Worm (Caenorhabditis elegans) whole organism, L3 larva: ENCODE data around the gene enu-3.1.
"Not testable (repeated sequence)": the region's sequence is repeated elsewhere in the genome, so short reads cannot be mapped to it uniquely, and the experiment has no call there.

Source experiments
- R02D3.7 ChIP-seq: fragments of 150-350 bp; optimal IDR thresholded peaks from 2 replicates; lab custom pipeline; 2014; ENCODE audit warnings: missing biosample characterization, missing genetic modification characterization
- ama-1 ChIP-seq: fragments of 150-350 bp; optimal IDR thresholded peaks from 2 replicates; lab custom pipeline; 2018
- ceh-16 ChIP-seq: sonication (generic microtip); optimal IDR thresholded peaks from 2 replicates; lab custom pipeline; 2017; ENCODE audit warnings: missing biosample characterization, missing genetic modification characterization
- ceh-28 ChIP-seq: fragments of 150-350 bp; optimal IDR thresholded peaks from 2 replicates; lab custom pipeline; 2014; ENCODE audit warnings: missing biosample characterization, missing genetic modification reagents, missing genetic modification characterization
- ceh-9 ChIP-seq: sonication (generic microtip); optimal IDR thresholded peaks from 2 replicates; lab custom pipeline; 2018; ENCODE audit warnings: missing biosample characterization, missing genetic modification characterization
- daf-12 ChIP-seq: fragments of 150-350 bp; optimal IDR thresholded peaks from 2 replicates; lab custom pipeline; 2014; ENCODE audit warnings: missing biosample characterization, missing genetic modification reagents, missing genetic modification characterization
- egl-27 ChIP-seq: sonication (generic microtip); optimal IDR thresholded peaks from 4 replicates; lab custom pipeline; 2017; ENCODE audit warnings: missing biosample characterization, missing genetic modification reagents, missing genetic modification characterization
- elt-1 ChIP-seq: fragments of 150-350 bp; optimal IDR thresholded peaks from 2 replicates; lab custom pipeline; 2014; ENCODE audit warnings: missing biosample characterization, missing genetic modification characterization
- elt-2 ChIP-seq: sonication (generic microtip); optimal IDR thresholded peaks from 2 replicates; lab custom pipeline; 2016; ENCODE audit warnings: missing genetic modification reagents, mild to moderate bottlenecking, missing genetic modification characterization, missing compliant biosample characterization
- elt-3 ChIP-seq, 3 experiments: fragments of 150-350 bp in 1 of 3; sonication (generic microtip) in 2 of 3; optimal IDR thresholded peaks; 2 replicates in 2 of 3; 4 replicates in 1 of 3; lab custom pipeline; 2014 to 2017; ENCODE audit warnings: missing biosample characterization in 3 of 3, missing genetic modification characterization in 3 of 3
- fkh-10 ChIP-seq: sonication (generic microtip); optimal IDR thresholded peaks from 2 replicates; lab custom pipeline; 2017; ENCODE audit warnings: missing biosample characterization, missing genetic modification reagents, missing genetic modification characterization
- fkh-2 ChIP-seq: fragments of 150-350 bp; optimal IDR thresholded peaks from 2 replicates; lab custom pipeline; 2014; ENCODE audit warnings: missing biosample characterization, missing genetic modification reagents, missing genetic modification characterization
- fos-1 ChIP-seq: fragments of 150-350 bp; optimal IDR thresholded peaks from 2 replicates; lab custom pipeline; 2014; ENCODE audit warnings: missing biosample characterization, missing genetic modification characterization
- lin-15B ChIP-seq: fragments of 150-350 bp; optimal IDR thresholded peaks from 2 replicates; lab custom pipeline; 2014; ENCODE audit warnings: missing biosample characterization, missing genetic modification characterization
- lin-39 ChIP-seq: fragments of 150-350 bp; optimal IDR thresholded peaks from 2 replicates; lab custom pipeline; 2018; ENCODE audit warnings: missing biosample characterization, missing genetic modification reagents, missing genetic modification characterization
- mdl-1 ChIP-seq: fragments of 150-350 bp; optimal IDR thresholded peaks from 2 replicates; lab custom pipeline; 2014; ENCODE audit warnings: missing biosample characterization, missing genetic modification characterization
- mml-1 ChIP-seq: fragments of 150-350 bp; sonication (generic microtip); optimal IDR thresholded peaks from 3 replicates; lab custom pipeline; 2014; ENCODE audit warnings: missing biosample characterization, missing genetic modification characterization
- nfya-1 ChIP-seq: sonication (generic microtip); optimal IDR thresholded peaks from 2 replicates; lab custom pipeline; 2017; ENCODE audit warnings: missing genetic modification characterization, mild to moderate bottlenecking, missing compliant biosample characterization, antibody characterized with exemption, moderate library complexity; ENCODE audit not compliant: insufficient read depth
- nhr-11 ChIP-seq: fragments of 150-350 bp; optimal IDR thresholded peaks from 2 replicates; lab custom pipeline; 2014; ENCODE audit warnings: missing biosample characterization, missing genetic modification characterization
- nhr-12 ChIP-seq: fragments of 150-350 bp; optimal IDR thresholded peaks from 2 replicates; lab custom pipeline; 2014; ENCODE audit warnings: missing biosample characterization, missing genetic modification characterization
- nhr-23 ChIP-seq: fragments of 150-350 bp; optimal IDR thresholded peaks from 2 replicates; lab custom pipeline; 2014; ENCODE audit warnings: missing biosample characterization, missing genetic modification reagents, missing genetic modification characterization
- nhr-237 ChIP-seq: fragments of 150-350 bp; optimal IDR thresholded peaks from 2 replicates; lab custom pipeline; 2014; ENCODE audit warnings: missing biosample characterization, missing genetic modification characterization
- nhr-28 ChIP-seq: fragments of 150-350 bp; optimal IDR thresholded peaks from 2 replicates; lab custom pipeline; 2014; ENCODE audit warnings: missing biosample characterization, missing genetic modification characterization
- nhr-67 ChIP-seq: fragments of 150-350 bp; optimal IDR thresholded peaks from 2 replicates; lab custom pipeline; 2014; ENCODE audit warnings: missing biosample characterization, missing genetic modification characterization
- nhr-76 ChIP-seq: fragments of 150-350 bp; sonication (generic microtip); optimal IDR thresholded peaks from 5 replicates; lab custom pipeline; 2014; ENCODE audit warnings: missing biosample characterization, missing genetic modification characterization
- nhr-77 ChIP-seq: fragments of 150-350 bp; optimal IDR thresholded peaks from 2 replicates; lab custom pipeline; 2014; ENCODE audit warnings: missing biosample characterization, missing genetic modification characterization
- pha-4 ChIP-seq: fragments of 150-350 bp; optimal IDR thresholded peaks from 2 replicates; lab custom pipeline; 2014; ENCODE audit warnings: missing biosample characterization, missing genetic modification reagents, missing genetic modification characterization
- pqm-1 ChIP-seq: fragments of 150-350 bp; optimal IDR thresholded peaks from 2 replicates; lab custom pipeline; 2017; ENCODE audit warnings: missing biosample characterization, missing genetic modification characterization, inconsistent platforms
- skn-1 ChIP-seq: fragments of 150-350 bp; optimal IDR thresholded peaks from 2 replicates; lab custom pipeline; 2014; ENCODE audit warnings: missing biosample characterization, missing genetic modification characterization
- snpc-4 ChIP-seq: fragments of 150-350 bp; optimal IDR thresholded peaks from 2 replicates; lab custom pipeline; 2014; ENCODE audit warnings: missing biosample characterization, missing genetic modification characterization
- tbx-2 ChIP-seq: sonication (generic microtip); optimal IDR thresholded peaks from 2 replicates; lab custom pipeline; 2016; ENCODE audit warnings: mild to moderate bottlenecking, missing genetic modification characterization, missing compliant biosample characterization
- unc-39 ChIP-seq: sonication (generic microtip); optimal IDR thresholded peaks from 4 replicates; lab custom pipeline; 2017; ENCODE audit warnings: missing biosample characterization, missing genetic modification characterization
- zag-1 ChIP-seq: fragments of 150-350 bp; optimal IDR thresholded peaks from 2 replicates; lab custom pipeline; 2014; ENCODE audit warnings: missing biosample characterization, missing genetic modification characterization
- ztf-11 ChIP-seq: fragments of 150-350 bp; optimal IDR thresholded peaks from 2 replicates; lab custom pipeline; 2014; ENCODE audit warnings: missing biosample characterization, missing genetic modification characterization
- ztf-4 ChIP-seq: fragments of 150-350 bp; optimal IDR thresholded peaks from 2 replicates; lab custom pipeline; 2014; ENCODE audit warnings: missing biosample characterization, missing genetic modification characterization

Gene enu-3.1

DNA sequence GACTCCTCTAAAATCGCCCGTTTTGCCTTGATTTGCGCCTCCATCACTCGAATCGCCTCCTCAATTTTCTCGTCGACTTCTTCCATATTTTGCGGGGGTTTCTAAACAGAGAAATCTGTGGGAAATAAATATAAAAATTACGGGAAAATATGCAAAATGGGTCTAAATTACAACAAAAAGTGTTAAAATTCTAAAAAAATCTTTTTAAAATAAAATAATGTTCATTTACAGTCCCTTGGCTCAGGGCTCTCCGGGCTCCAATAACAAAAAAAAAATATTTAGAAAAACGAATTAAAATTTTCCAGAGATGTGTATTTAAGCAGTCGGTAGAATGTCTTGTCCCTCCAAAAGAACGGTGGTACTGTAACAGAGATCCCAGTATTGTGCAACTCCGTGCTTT, 12.2 kb upstream of the enu-3.1 start, which contains the start of gene M03C11.6:
Gene M03C11.6, minus strand, starts transcription at position 101 of the 400 bp plus-strand sequence.
- TF ChIP-seq mml-1 (tag; lab: Kevin White, UChicago), result no peak
- TF ChIP-seq skn-1 (tag; lab: Kevin White, UChicago), result no peak
- no peak for TF ChIP-seq ztf-4 (tag; lab: Kevin White, UChicago)
- TF ChIP-seq R02D3.7 (tag; lab: Kevin White, UChicago), result no peak
- no peak for TF ChIP-seq nhr-76 (tag; lab: Kevin White, UChicago)
- TF ChIP-seq lin-39 (tag; lab: Kevin White, UChicago), result no peak
- no peak for TF ChIP-seq mdl-1 (tag; lab: Kevin White, UChicago)
- TF ChIP-seq daf-12, result no peak
- no peak for TF ChIP-seq fos-1 (tag; lab: Kevin White, UChicago)
- TF ChIP-seq ztf-11 (tag; lab: Kevin White, UChicago), result no peak
- TF ChIP-seq elt-3 (tag; optimal IDR thresholded peaks at IDR 0.05; lab: Kevin White, UChicago), result no peak
- TF ChIP-seq nhr-11, result no peak
- TF ChIP-seq nhr-28 (tag; lab: Kevin White, UChicago), result no peak
- TF ChIP-seq fkh-2 (tag; lab: Kevin White, UChicago), result no peak
- TF ChIP-seq fkh-10 (GFP tag; lab: Kevin White, UChicago), result no peak
- no peak for TF ChIP-seq egl-27 (tag; lab: Kevin White, UChicago)
- TF ChIP-seq pha-4 (tag; lab: Kevin White, UChicago), result no peak
- no peak for TF ChIP-seq ceh-28
- no peak for TF ChIP-seq ceh-16 (tag; lab: Kevin White, UChicago)

DNA sequence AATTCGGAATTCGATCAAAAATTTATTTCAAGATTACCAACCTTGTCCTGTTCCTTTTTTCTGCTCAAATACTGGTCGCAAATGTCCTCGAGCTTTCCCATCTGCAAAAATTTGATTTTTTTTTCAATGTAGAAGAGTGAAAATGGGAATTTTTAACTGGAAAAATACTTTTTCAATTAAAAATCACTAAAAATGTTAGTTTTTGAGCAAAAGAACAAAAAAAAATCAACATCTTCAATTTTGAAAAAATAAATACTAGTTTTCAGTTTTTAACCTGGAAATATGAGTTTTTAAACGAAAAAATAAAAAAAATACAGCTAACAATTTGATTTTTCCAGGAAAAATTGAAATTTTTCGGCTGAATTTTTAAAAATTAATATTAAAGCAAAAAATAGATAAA, 8.2 kb upstream of the enu-3.1 start, which contains the start of gene prp-3:
Gene prp-3, minus strand, starts transcription at position 101 of the 400 bp plus-strand sequence.
- TF ChIP-seq R02D3.7 (tag; lab: Kevin White, UChicago) (no peak), nhr-12 (tag; lab: Kevin White, UChicago) (no peak), nhr-237 (no peak), ama-1 (no peak)

DNA sequence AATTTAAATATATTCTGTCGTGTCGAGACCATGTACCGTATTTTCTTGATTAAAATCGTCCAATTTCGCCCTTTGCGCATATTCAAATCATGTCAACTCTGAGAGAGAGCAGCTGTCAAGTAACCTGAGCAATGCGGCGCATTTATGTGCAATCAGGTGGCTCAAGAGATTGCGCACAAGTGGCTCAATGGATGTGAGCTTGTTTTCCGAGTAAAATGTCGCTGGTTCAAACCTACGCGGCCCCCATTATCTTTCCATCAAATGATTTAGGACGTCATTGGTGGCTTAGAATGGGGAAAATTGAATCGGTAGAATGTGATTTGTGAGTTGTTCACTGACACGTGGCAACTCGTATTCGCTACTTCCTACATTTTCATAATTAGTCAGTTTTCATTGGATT, 4.0 kb upstream of the enu-3.1 start:
- no peak for TF ChIP-seq elt-2
- no peak for TF ChIP-seq zag-1
- TF ChIP-seq lin-15B, result peak; percentile 12
- peak; percentile 33 for TF ChIP-seq nfya-1
- no peak for TF ChIP-seq unc-39 (tag; lab: Kevin White, UChicago)
- TF ChIP-seq lin-39 (tag; lab: Kevin White, UChicago), result peak; percentile 90
- TF ChIP-seq nhr-23, result no peak
- no peak for TF ChIP-seq nhr-67 (tag; lab: Kevin White, UChicago)

DNA sequence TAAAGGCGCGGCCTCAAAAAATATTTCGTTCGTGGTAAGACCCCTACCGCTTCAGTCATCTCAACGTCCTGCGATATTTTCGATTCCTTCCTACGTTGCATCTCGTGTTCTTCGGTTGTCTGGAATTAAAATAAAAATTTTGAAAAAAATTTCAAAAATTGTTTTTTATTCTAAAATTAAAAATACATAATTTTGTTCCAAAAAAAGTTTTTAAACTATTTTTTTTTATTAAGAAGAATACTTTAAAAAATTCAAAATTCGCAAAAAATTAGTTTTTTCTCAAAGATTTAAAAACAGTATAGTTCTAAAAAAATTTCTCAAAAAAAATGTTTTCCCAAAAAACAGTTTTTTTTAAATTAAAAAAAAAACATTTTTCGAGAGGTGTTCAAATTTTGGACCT, 2.7 kb downstream of the enu-3.1 start, which contains the start of gene H04D03.6:
Gene H04D03.6, minus strand, starts transcription at position 101 of the 400 bp plus-strand sequence.
- not testable (repeated sequence) for TF ChIP-seq fkh-10 (GFP tag; lab: Kevin White, UChicago); elt-1; ceh-16 (tag; lab: Kevin White, UChicago)

DNA sequence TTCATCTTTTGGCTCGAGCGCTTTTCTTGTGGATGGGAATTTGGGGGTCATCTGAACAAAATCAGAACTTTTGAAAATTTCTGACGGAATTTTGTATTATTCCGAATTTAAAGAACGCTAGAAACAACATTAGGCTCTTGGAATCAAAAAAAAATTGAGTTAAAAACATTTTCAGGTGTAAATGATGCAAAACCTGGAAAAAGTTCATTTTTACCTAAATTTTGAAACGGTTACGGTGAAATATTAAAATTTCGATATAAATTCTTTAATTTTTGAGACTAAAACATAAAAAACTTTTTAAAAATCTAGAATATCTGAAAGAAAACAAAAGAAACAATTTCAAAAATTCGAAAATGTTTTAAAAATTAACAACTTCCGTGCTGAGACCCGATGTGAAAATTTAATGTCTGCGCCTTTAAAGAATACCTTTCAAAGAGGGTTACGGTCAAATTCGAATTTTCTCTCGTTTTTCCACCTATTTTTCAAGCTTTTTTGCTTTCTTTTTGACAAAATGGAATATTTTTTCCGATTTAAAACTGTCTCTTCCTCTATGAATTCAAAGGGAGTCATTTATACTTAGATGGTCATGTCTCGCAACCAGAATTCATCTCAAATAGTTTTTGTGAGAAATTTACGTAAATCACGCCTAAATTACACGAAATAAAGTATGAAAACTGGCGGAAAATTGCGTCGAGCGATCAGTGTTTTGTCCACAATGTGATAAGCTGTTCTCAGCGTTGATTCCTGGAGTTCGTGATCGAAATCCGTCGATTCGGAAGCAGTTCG, 6.5 kb downstream of the enu-3.1 start, which contains the start of the genes H04D03.2 and ecps-2:
Gene H04D03.2, minus strand, starts transcription at position 51 of the 786 bp plus-strand sequence.
Gene ecps-2, plus strand, starts transcription at position 736 of the 786 bp plus-strand sequence.
- TF ChIP-seq elt-2 (no peak), fkh-2 (tag; lab: Kevin White, UChicago) (no peak), ceh-28 (no peak), lin-15B (no peak), tbx-2 (tag; lab: Kevin White, UChicago) (no peak), snpc-4 (tag; lab: Kevin White, UChicago) (no peak), nhr-77 (no peak), nhr-12 (tag; lab: Kevin White, UChicago) (no peak), nhr-11 (no peak), ceh-9 (tag; lab: Kevin White, UChicago) (no peak), daf-12 (no peak), pqm-1 (tag; lab: Kevin White, UChicago) (no peak), fos-1 (tag; lab: Kevin White, UChicago) (no peak), unc-39 (tag; lab: Kevin White, UChicago) (no peak), mdl-1 (tag; lab: Kevin White, UChicago) (no peak), elt-1 (no peak)
